Fruit fly (Drosophila melanogaster) whole organism, embryonic: Measurements from ENCODE around the gene CG1896.

Experiments
- Abd-B ChIP-seq: fragments of 200-800 bp; sonication (Bioruptor generic); optimal IDR thresholded peaks from 2 replicates; lab custom pipeline; 2018; ENCODE audit warnings: missing biosample characterization, mild to moderate bottlenecking, missing genetic modification characterization, moderate library complexity
- B-H2 ChIP-seq: fragments of 200-800 bp; sonication (Bioruptor generic); optimal IDR thresholded peaks from 2 replicates; lab custom pipeline; 2018; ENCODE audit warnings: missing biosample characterization, mild to moderate bottlenecking, missing genetic modification characterization
- CG10321 ChIP-seq: fragments of 200-800 bp; sonication (Bioruptor generic); IDR thresholded peaks from 2 replicates; pipeline ENCODE4 v1.3.6; 2022; ENCODE audit warnings: missing biosample characterization, missing genetic modification characterization
- CG10366 ChIP-seq: fragments of 200-800 bp; sonication (Bioruptor generic); IDR thresholded peaks from 2 replicates; pipeline ENCODE4 v1.3.6; 2022; ENCODE audit warnings: missing biosample characterization, missing genetic modification characterization
- CG10565 ChIP-seq: fragments of 200-800 bp; sonication (Bioruptor generic); optimal IDR thresholded peaks from 3 replicates; lab custom pipeline; 2016; ENCODE audit warnings: missing biosample characterization, mild to moderate bottlenecking, missing genetic modification characterization
- CG11085 ChIP-seq: fragments of 200-800 bp; sonication (Bioruptor generic); IDR thresholded peaks from 2 replicates; pipeline ENCODE4 v1.3.6; 2022; ENCODE audit warnings: missing biosample characterization, missing genetic modification characterization
- CG12155 ChIP-seq: fragments of 200-800 bp; sonication (Bioruptor generic); optimal IDR thresholded peaks from 3 replicates; lab custom pipeline; 2016; ENCODE audit warnings: missing biosample characterization, missing genetic modification characterization
- CG14441 ChIP-seq: fragments of 200-800 bp; sonication (Bioruptor generic); IDR thresholded peaks from 2 replicates; pipeline ENCODE4 v1.3.6; 2022; ENCODE audit warnings: missing biosample characterization, missing genetic modification characterization
- CG14965 ChIP-seq: fragments of 200-800 bp; sonication (Bioruptor generic); optimal IDR thresholded peaks from 2 replicates; lab custom pipeline; 2016; ENCODE audit warnings: missing biosample characterization, missing genetic modification characterization, borderline replicate concordance
- CG16815 ChIP-seq: fragments of 200-800 bp; sonication (Bioruptor generic); optimal IDR thresholded peaks from 3 replicates; lab custom pipeline; 2017; ENCODE audit warnings: missing biosample characterization, mild to moderate bottlenecking, missing genetic modification characterization
- CG17385 ChIP-seq: fragments of 200-800 bp; sonication (Bioruptor generic); optimal IDR thresholded peaks from 3 replicates; lab custom pipeline; 2018; ENCODE audit warnings: missing biosample characterization, mild to moderate bottlenecking, missing genetic modification characterization
- CG1792 ChIP-seq: fragments of 200-800 bp; sonication (Bioruptor generic); optimal IDR thresholded peaks from 2 replicates; lab custom pipeline; 2016; ENCODE audit warnings: missing biosample characterization, missing genetic modification characterization
- CG18262 ChIP-seq: fragments of 200-800 bp; optimal IDR thresholded peaks from 3 replicates; lab custom pipeline; 2019; ENCODE audit warnings: missing biosample characterization, mild to moderate bottlenecking, missing genetic modification characterization, moderate library complexity
- CG3065 ChIP-seq: fragments of 200-800 bp; sonication (Bioruptor generic); optimal IDR thresholded peaks from 2 replicates; lab custom pipeline; 2016; ENCODE audit warnings: missing biosample characterization, missing genetic modification characterization
- CG31365 ChIP-seq: fragments of 200-800 bp; sonication (Bioruptor generic); optimal IDR thresholded peaks from 2 replicates; lab custom pipeline; 2018; ENCODE audit warnings: missing biosample characterization, mild to moderate bottlenecking, missing genetic modification characterization
- CG32772 ChIP-seq: fragments of 200-800 bp; sonication (Bioruptor generic); IDR thresholded peaks from 2 replicates; pipeline ENCODE4 v1.3.6; 2022; ENCODE audit warnings: missing biosample characterization, missing genetic modification characterization
- CG3407 ChIP-seq: fragments of 200-800 bp; sonication (Bioruptor generic); optimal IDR thresholded peaks from 2 replicates; lab custom pipeline; 2018; ENCODE audit warnings: missing biosample characterization, mild to moderate bottlenecking, missing genetic modification characterization
- CG3838 ChIP-seq: fragments of 200-800 bp; sonication (Bioruptor generic); optimal IDR thresholded peaks from 3 replicates; lab custom pipeline; 2016; ENCODE audit warnings: missing biosample characterization, missing genetic modification characterization
- CG3847 ChIP-seq: fragments of 200-800 bp; sonication (Bioruptor generic); IDR thresholded peaks from 2 replicates; pipeline ENCODE4 v1.3.6; 2022; ENCODE audit warnings: missing biosample characterization, missing genetic modification characterization
- CG9817 ChIP-seq: fragments of 200-800 bp; sonication (Bioruptor generic); optimal IDR thresholded peaks from 2 replicates; lab custom pipeline; 2018; ENCODE audit warnings: missing biosample characterization, mild to moderate bottlenecking, missing genetic modification characterization, moderate library complexity
- CTCF ChIP-seq: fragments of 200-800 bp; sonication (Bioruptor generic); optimal IDR thresholded peaks from 2 replicates; lab custom pipeline; 2017; ENCODE audit warnings: missing biosample characterization, mild to moderate bottlenecking, missing genetic modification characterization, moderate library complexity
- Dip2 ChIP-seq: fragments of 200-800 bp; sonication (Bioruptor generic); IDR thresholded peaks from 2 replicates; pipeline ENCODE4 v1.3.6; 2022; ENCODE audit warnings: missing biosample characterization, missing genetic modification characterization
- ERR ChIP-seq: fragments of 200-800 bp; sonication (Bioruptor generic); optimal IDR thresholded peaks from 2 replicates; lab custom pipeline; 2016; ENCODE audit warnings: missing biosample characterization, missing genetic modification characterization
- Fer1 ChIP-seq: fragments of 200-800 bp; sonication (Bioruptor generic); optimal IDR thresholded peaks from 2 replicates; lab custom pipeline; 2017; ENCODE audit warnings: missing biosample characterization, mild to moderate bottlenecking, missing genetic modification characterization
- HHEX ChIP-seq: fragments of 200-800 bp; sonication (Bioruptor generic); optimal IDR thresholded peaks from 3 replicates; lab custom pipeline; 2017; ENCODE audit warnings: missing biosample characterization, mild to moderate bottlenecking, missing genetic modification characterization, missing genetic modification reagents
- HLH3B ChIP-seq: fragments of 200-800 bp; sonication (Bioruptor generic); IDR thresholded peaks from 2 replicates; pipeline ENCODE4 v1.3.6; 2022; ENCODE audit warnings: missing biosample characterization, missing genetic modification characterization
- Hey ChIP-seq: fragments of 200-800 bp; sonication (Bioruptor generic); optimal IDR thresholded peaks from 3 replicates; lab custom pipeline; 2018; ENCODE audit warnings: missing biosample characterization, mild to moderate bottlenecking, missing genetic modification characterization
- Hr51 ChIP-seq, 2 experiments: fragments of 200-800 bp; sonication (Bioruptor generic); optimal IDR thresholded peaks; 2 replicates in 1 of 2; 3 replicates in 1 of 2; lab custom pipeline; 2016 to 2018; ENCODE audit warnings: missing biosample characterization in 2 of 2, missing genetic modification characterization in 2 of 2, mild to moderate bottlenecking in 1 of 2, moderate library complexity in 1 of 2
- Myb ChIP-seq: fragments of 200-800 bp; sonication (Bioruptor generic); optimal IDR thresholded peaks from 2 replicates; lab custom pipeline; 2016; ENCODE audit warnings: missing biosample characterization, missing genetic modification characterization
- Pdp1 ChIP-seq, 2 experiments: fragments of 200-800 bp; sonication (Bioruptor generic); optimal IDR thresholded peaks; 3 replicates each; lab custom pipeline; 2016; ENCODE audit warnings: missing biosample characterization in 2 of 2, missing genetic modification characterization in 2 of 2, mild to moderate bottlenecking in 1 of 2, moderate library complexity in 1 of 2
- Ravus ChIP-seq: fragments of 200-800 bp; sonication (Bioruptor generic); IDR thresholded peaks from 2 replicates; pipeline ENCODE4 v1.3.6; 2022; ENCODE audit warnings: missing biosample characterization, missing genetic modification characterization
- Rfx ChIP-seq: fragments of 200-800 bp; sonication (Bioruptor generic); IDR thresholded peaks from 2 replicates; pipeline ENCODE4 v1.3.6; 2022; ENCODE audit warnings: missing biosample characterization, missing genetic modification characterization
- Side ChIP-seq: fragments of 200-800 bp; sonication (Bioruptor generic); optimal IDR thresholded peaks from 2 replicates; lab custom pipeline; 2016; ENCODE audit warnings: missing biosample characterization, missing genetic modification characterization
- Tbp ChIP-seq: fragments of >200 bp; optimal IDR thresholded peaks from 2 replicates; lab custom pipeline; 2018; ENCODE audit warnings: missing biosample characterization, missing genetic modification characterization
- az2 ChIP-seq: fragments of 200-800 bp; sonication (Bioruptor generic); optimal IDR thresholded peaks from 3 replicates; lab custom pipeline; 2016; ENCODE audit warnings: missing biosample characterization, missing genetic modification characterization
- bab2 ChIP-seq: fragments of 200-800 bp; sonication (Bioruptor generic); optimal IDR thresholded peaks from 2 replicates; lab custom pipeline; 2016; ENCODE audit warnings: missing biosample characterization, missing genetic modification characterization
- dan ChIP-seq: fragments of 200-800 bp; sonication (Bioruptor generic); IDR thresholded peaks from 2 replicates; pipeline ENCODE4 v1.3.6; 2022; ENCODE audit warnings: missing biosample characterization, missing genetic modification characterization
- dati ChIP-seq: fragments of 200-800 bp; sonication (Bioruptor generic); IDR thresholded peaks from 2 replicates; pipeline ENCODE4 v1.3.6; 2022; ENCODE audit warnings: missing biosample characterization, missing genetic modification characterization
- dmrt99B ChIP-seq: fragments of 200-800 bp; sonication (Bioruptor generic); optimal IDR thresholded peaks from 2 replicates; lab custom pipeline; 2018; ENCODE audit warnings: missing biosample characterization, mild to moderate bottlenecking, missing genetic modification characterization, moderate library complexity
- emc ChIP-seq: fragments of 200-800 bp; sonication (Bioruptor generic); optimal IDR thresholded peaks from 2 replicates; lab custom pipeline; 2016; ENCODE audit warnings: missing biosample characterization, missing genetic modification characterization
- ftz-f1 ChIP-seq: fragments of 200-800 bp; sonication (Bioruptor generic); optimal IDR thresholded peaks from 2 replicates; lab custom pipeline; 2016; ENCODE audit warnings: missing biosample characterization, missing genetic modification characterization
- hbn ChIP-seq: fragments of 200-800 bp; sonication (Bioruptor generic); IDR thresholded peaks from 2 replicates; pipeline ENCODE4 v1.3.6; 2022; ENCODE audit warnings: missing biosample characterization, missing genetic modification characterization; ENCODE audit not compliant: partially characterized antibody
- jigr1 ChIP-seq: fragments of 200-800 bp; sonication (Bioruptor generic); IDR thresholded peaks from 3 replicates; pipeline ENCODE4 v1.3.6; 2022; ENCODE audit warnings: missing biosample characterization, missing genetic modification characterization
- lola ChIP-seq, 3 experiments: fragments of >200 bp in 2 of 3; fragments of 200-800 bp in 1 of 3; sonication (Bioruptor generic) in 1 of 3; optimal IDR thresholded peaks; 2 replicates each; lab custom pipeline; 2017 to 2019; ENCODE audit warnings: missing biosample characterization in 3 of 3, missing genetic modification characterization in 3 of 3, mild to moderate bottlenecking in 1 of 3, moderate library complexity in 1 of 3
- lov ChIP-seq, 2 experiments: fragments of 200-800 bp in 1 of 2; fragments of >200 bp in 1 of 2; sonication (Bioruptor generic) in 1 of 2; IDR thresholded peaks in 1 of 2; optimal IDR thresholded peaks in 1 of 2; 2 replicates in 1 of 2; 3 replicates in 1 of 2; pipeline versions ENCODE4 v1.3.6 to Lab custom; 2017 to 2022; ENCODE audit warnings: missing biosample characterization in 1 of 2, missing genetic modification characterization in 1 of 2
- nerfin-1 ChIP-seq: fragments of 200-800 bp; sonication (Bioruptor generic); optimal IDR thresholded peaks from 3 replicates; lab custom pipeline; 2019; ENCODE audit warnings: missing biosample characterization, mild to moderate bottlenecking, missing genetic modification characterization, moderate library complexity
- sc ChIP-seq, 3 experiments: fragments of >200 bp in 2 of 3; fragments of 200-800 bp in 1 of 3; sonication (Bioruptor generic) in 1 of 3; optimal IDR thresholded peaks; 2 replicates in 2 of 3; 3 replicates in 1 of 3; lab custom pipeline; 2017; ENCODE audit warnings: mild to moderate bottlenecking in 1 of 3, missing biosample characterization in 1 of 3, missing genetic modification characterization in 1 of 3, missing genetic modification reagents in 1 of 3
- sim ChIP-seq: fragments of 200-800 bp; sonication (Bioruptor generic); IDR thresholded peaks from 2 replicates; pipeline ENCODE4 v1.3.6; 2022; ENCODE audit warnings: missing biosample characterization, missing genetic modification characterization
- sug ChIP-seq: fragments of 200-800 bp; optimal IDR thresholded peaks from 2 replicates; lab custom pipeline; 2019; ENCODE audit warnings: missing biosample characterization, mild to moderate bottlenecking, missing genetic modification characterization, moderate library complexity
- unc-4 ChIP-seq: fragments of 200-800 bp; sonication (Bioruptor generic); IDR thresholded peaks from 2 replicates; pipeline ENCODE4 v1.3.6; 2022; ENCODE audit warnings: missing biosample characterization, missing genetic modification characterization; ENCODE audit not compliant: partially characterized antibody
- vvl ChIP-seq: fragments of 200-800 bp; sonication (Bioruptor generic); IDR thresholded peaks from 2 replicates; pipeline ENCODE4 v1.3.6; 2022; ENCODE audit warnings: missing biosample characterization, missing genetic modification characterization

Gene CG1896

dm6 chr3R:31709142-31709541 lies 34.9 kb upstream of the CG1896 start (continued):
- no peak for TF ChIP-seq dan (GFP tag; lab: Robert Waterston, UW)
- no peak for TF ChIP-seq CG18262 (tag; lab: Kevin White, UChicago)
- no peak for TF ChIP-seq Fer1
- TF ChIP-seq CG14441 (GFP tag; lab: Robert Waterston, UW): peak; percentile 69
- no peak for TF ChIP-seq nerfin-1 (tag; lab: Kevin White, UChicago)
- no peak for TF ChIP-seq Myb
- TF ChIP-seq jigr1 (GFP tag; lab: Robert Waterston, UW): no peak
- no peak for TF ChIP-seq Ravus (GFP tag; lab: Robert Waterston, UW)
- no peak for TF ChIP-seq CG14965 (GFP tag; lab: Kevin White, UChicago)
- peak; percentile 59 for TF ChIP-seq vvl
- TF ChIP-seq CG3838 (GFP tag; lab: Kevin White, UChicago): no peak
- TF ChIP-seq Hey (tag; lab: Kevin White, UChicago): no peak
- no peak for TF ChIP-seq dati (GFP tag; lab: Robert Waterston, UW)
- no peak for TF ChIP-seq CTCF (GFP tag; lab: Kevin White, UChicago)
- TF ChIP-seq lola (GFP tag; optimal IDR thresholded peaks at IDR 0.05; lab: Kevin White, UChicago): no peak
- no peak for TF ChIP-seq CG11085 (GFP tag; lab: Robert Waterston, UW)
- no peak for TF ChIP-seq CG1792 (GFP tag; lab: Kevin White, UChicago)
- no peak for TF ChIP-seq az2 (GFP tag; lab: Kevin White, UChicago)
- no peak for TF ChIP-seq CG16815
- TF ChIP-seq Dip2 (GFP tag; lab: Robert Waterston, UW): no peak
- no peak for TF ChIP-seq Tbp
- no peak for TF ChIP-seq B-H2
- TF ChIP-seq CG9817: no peak
- TF ChIP-seq emc (GFP tag; lab: Kevin White, UChicago): no peak
- no peak for TF ChIP-seq CG17385 (GFP tag; lab: Kevin White, UChicago)
- no peak for TF ChIP-seq ERR (GFP tag; lab: Kevin White, UChicago)
- no peak; the same call in 1 of the 2 replicates for TF ChIP-seq CG3847 (GFP tag; lab: Robert Waterston, UW)
- peak in 1 of 2 experiments; percentile 25 for TF ChIP-seq Hr51 (GFP tag; optimal IDR thresholded peaks at IDR 0.05; lab: Kevin White, UChicago)
- no peak for TF ChIP-seq Abd-B (GFP tag; lab: Kevin White, UChicago)
- TF ChIP-seq CG10366 (GFP tag; lab: Robert Waterston, UW): peak; percentile 54
- peak; percentile 38; the same call in 1 of the 2 replicates for TF ChIP-seq CG32772
- no peak for TF ChIP-seq CG3407
- no peak for TF ChIP-seq CG31365 (tag; lab: Kevin White, UChicago)
- TF ChIP-seq sug (tag; lab: Kevin White, UChicago): no peak
- peak; percentile 22 for TF ChIP-seq ftz-f1
- TF ChIP-seq sim (GFP tag; lab: Robert Waterston, UW): no peak
- peak; percentile 36 for TF ChIP-seq HHEX (GFP tag; lab: Kevin White, UChicago)
- no peak for TF ChIP-seq unc-4 (GFP tag; lab: Robert Waterston, UW)
- no peak for TF ChIP-seq Pdp1 (GFP tag; optimal IDR thresholded peaks at IDR 0.05; lab: Kevin White, UChicago)
- TF ChIP-seq Rfx (GFP tag; lab: Robert Waterston, UW): peak; percentile 53; the same call in 1 of the 2 replicates
- no peak for TF ChIP-seq hbn (GFP tag; lab: Robert Waterston, UW)
- no peak for TF ChIP-seq CG3065 (GFP tag; lab: Kevin White, UChicago)
- TF ChIP-seq lov (optimal IDR thresholded peaks at IDR 0.05; lab: Kevin White, UChicago): no peak
- TF ChIP-seq lov (GFP tag; IDR thresholded peaks at IDR 0.05; lab: Robert Waterston, UW): no peak
- no peak for TF ChIP-seq CG12155
- no peak for TF ChIP-seq sc (optimal IDR thresholded peaks at IDR 0.05; lab: Kevin White, UChicago)
- TF ChIP-seq sc (GFP tag; optimal IDR thresholded peaks at IDR 0.05; lab: Kevin White, UChicago): no peak
- no peak for TF ChIP-seq CG10321 (GFP tag; lab: Robert Waterston, UW)
- peak; percentile 54 for TF ChIP-seq dmrt99B
- no peak for TF ChIP-seq CG10565
- TF ChIP-seq Side (GFP tag; lab: Kevin White, UChicago): no peak
- no peak for TF ChIP-seq bab2 (GFP tag; lab: Kevin White, UChicago)
- TF ChIP-seq HLH3B (GFP tag; lab: Robert Waterston, UW): 0 out of 2 replicates have a peak, but pooled peaks have one; percentile 32
